Worm (Caenorhabditis elegans) whole organism, dauer: ENCODE data around the gene smcl-1.

Source experiments
- unc-62 ChIP-seq: sonication (generic microtip); optimal IDR thresholded peaks from 2 replicates; lab custom pipeline; 2017; ENCODE audit warnings: missing biosample characterization, missing genetic modification reagents, missing genetic modification characterization

smcl-1 gene

ce11 chrX:11725646-11726045, 32.4 kb downstream of the smcl-1 start:
- no peak for TF ChIP-seq unc-62

- TF ChIP-seq unc-62 = no peak
Observed at ce11 chrX:11726450-11726849, 33.2 kb downstream of the smcl-1 start.

- TF ChIP-seq unc-62 = no peak
Observed at ce11 chrX:11727761-11728160, 34.5 kb downstream of the smcl-1 start, which contains the start of the genes gst-42 and D1053.2. Gene gst-42 (minus strand): TSS chrX:11727936. Gene D1053.2 (plus strand): TSS chrX:11728151.

ce11 chrX:11732752-11733151, 39.5 kb downstream of the smcl-1 start:
- no peak for TF ChIP-seq unc-62

ce11 chrX:11734110-11734509, 40.8 kb downstream of the smcl-1 start:
- no peak for TF ChIP-seq unc-62

ce11 chrX:11737053-11737452, 43.8 kb downstream of the smcl-1 start, which contains the start of gene D1053.3:
Gene D1053.3 (minus strand): TSS chrX:11737153.
- TF ChIP-seq unc-62 = no peak

- no peak for TF ChIP-seq unc-62
Observed at ce11 chrX:11738602-11739100, 45.4 kb downstream of the smcl-1 start, which contains the start of gene nspa-9. Gene nspa-9 (plus strand): TSS chrX:11739050.

- no peak for TF ChIP-seq unc-62
Observed at ce11 chrX:11743723-11744122, 50.5 kb downstream of the smcl-1 start.
